Fruit fly (Drosophila melanogaster): ENCODE measurements around the gene CG31467.

DNA sequence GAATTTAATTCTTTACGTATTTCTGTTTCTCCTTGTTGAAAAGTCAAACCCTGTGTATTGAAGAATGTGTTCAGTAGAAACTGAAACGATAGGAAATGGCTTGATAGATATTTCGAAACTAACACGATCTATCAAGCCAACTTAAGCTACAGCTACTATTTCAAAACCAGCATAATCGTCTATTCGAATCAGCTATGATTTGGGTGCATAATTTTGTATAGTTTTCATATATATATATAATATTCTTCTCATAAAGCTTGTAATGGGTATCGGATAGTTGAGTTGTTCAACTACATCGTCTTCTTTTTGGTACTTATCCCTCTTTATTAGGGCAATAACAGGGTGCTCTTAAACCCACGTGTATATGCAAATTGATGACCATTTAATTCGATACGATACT is 29.2 kb upstream of the CG31467 start, which contains the start of gene tomboy20:
- no peak for TF ChIP-seq lola (GFP tag; optimal IDR thresholded peaks at IDR 0.05)
- no peak for TF ChIP-seq ey (GFP tag; optimal IDR thresholded peaks at IDR 0.05)
- no peak for TF ChIP-seq dmrt93B (GFP tag; optimal IDR thresholded peaks at IDR 0.05)
- no peak for TF ChIP-seq HLH106 (tag; optimal IDR thresholded peaks at IDR 0.05)
- no peak for TF ChIP-seq tai (GFP tag; optimal IDR thresholded peaks at IDR 0.05)
- no peak for TF ChIP-seq jim (GFP tag; optimal IDR thresholded peaks at IDR 0.05)
- TF ChIP-seq h (GFP tag; optimal IDR thresholded peaks at IDR 0.05), result no peak
- no peak for TF ChIP-seq foxo (GFP tag; optimal IDR thresholded peaks at IDR 0.05)
- TF ChIP-seq Sp1 (GFP tag; optimal IDR thresholded peaks at IDR 0.05), result no peak
- no peak for TF ChIP-seq dl (GFP tag; optimal IDR thresholded peaks at IDR 0.05; ENCODE audit: insufficient read depth in 1 of 2, partially characterized antibody in 2 of 2)
- no peak for TF ChIP-seq fru (GFP tag; optimal IDR thresholded peaks at IDR 0.05)
- TF ChIP-seq Myc (optimal IDR thresholded peaks at IDR 0.05), result no peak
- TF ChIP-seq Vsx2 (GFP tag; optimal IDR thresholded peaks at IDR 0.05; ENCODE audit: partially characterized antibody), result no peak
- no peak for TF ChIP-seq usp (GFP tag; optimal IDR thresholded peaks at IDR 0.05)
